Fruit fly (Drosophila melanogaster): ENCODE measurements around the gene Gr61a.
A peak's percentile ranks its signal among the peaks of the same experiment; 100 is the strongest.

The Gr61a gene

DNA sequence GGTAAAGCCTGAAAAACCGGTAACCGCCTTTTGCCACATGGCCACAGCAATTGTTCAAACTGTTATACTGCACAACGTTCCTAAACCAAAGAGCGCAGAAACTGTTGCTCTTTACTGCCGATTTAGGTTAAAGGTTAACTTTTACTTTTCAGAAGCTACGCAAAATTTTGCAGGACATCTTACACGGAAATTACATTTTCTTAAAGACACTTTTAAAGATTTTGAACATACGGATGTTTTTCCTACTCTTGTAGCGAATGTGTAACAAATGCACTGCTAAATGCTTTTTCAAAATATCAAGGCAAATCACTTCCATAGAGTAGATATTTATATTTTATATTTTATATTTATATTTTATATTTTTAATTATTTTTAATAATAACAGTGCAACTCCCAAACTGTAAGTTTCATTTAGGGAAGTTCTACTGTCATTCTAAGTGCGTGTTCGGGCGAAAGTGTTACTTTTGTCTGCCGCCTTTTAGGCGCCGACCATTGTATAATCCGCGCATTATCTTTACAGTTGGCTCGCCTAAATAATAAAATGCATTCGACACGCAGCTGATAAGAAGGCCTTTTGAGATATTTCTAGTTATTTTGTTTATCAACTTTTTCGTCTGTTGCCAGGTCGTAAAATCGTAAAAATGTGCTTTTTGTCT is 41.1 kb downstream of the Gr61a start:
- TF ChIP-seq Eip78C (GFP tag) (peak; percentile 70), vri (GFP tag; optimal IDR thresholded peaks at IDR 0.05) (peak; percentile 36), pdm3 (GFP tag; optimal IDR thresholded peaks at IDR 0.05) (no peak)

DNA sequence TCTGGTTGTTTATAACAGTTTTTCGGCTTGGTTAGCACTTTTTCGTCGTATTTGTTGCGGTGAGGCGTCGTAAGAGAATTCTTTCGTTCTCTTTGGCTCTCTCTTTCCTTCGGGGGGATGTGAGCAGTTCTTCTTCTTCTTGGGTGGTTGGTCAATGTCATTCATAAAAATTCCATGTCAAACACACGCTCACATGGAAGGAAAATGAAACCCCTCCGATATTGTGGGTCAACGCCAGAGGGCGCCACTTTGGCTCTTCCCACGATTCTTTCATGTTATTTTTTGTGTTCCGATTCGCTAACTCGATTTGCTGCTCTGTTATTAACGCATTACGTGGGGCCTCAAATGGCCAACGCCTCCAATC is 41.6 kb downstream of the Gr61a start:
- TF ChIP-seq CG16779 (tag; optimal IDR thresholded peaks at IDR 0.05) (no peak), Smox (GFP tag; optimal IDR thresholded peaks at IDR 0.05) (no peak), spab (GFP tag; optimal IDR thresholded peaks at IDR 0.05) (no peak)

DNA sequence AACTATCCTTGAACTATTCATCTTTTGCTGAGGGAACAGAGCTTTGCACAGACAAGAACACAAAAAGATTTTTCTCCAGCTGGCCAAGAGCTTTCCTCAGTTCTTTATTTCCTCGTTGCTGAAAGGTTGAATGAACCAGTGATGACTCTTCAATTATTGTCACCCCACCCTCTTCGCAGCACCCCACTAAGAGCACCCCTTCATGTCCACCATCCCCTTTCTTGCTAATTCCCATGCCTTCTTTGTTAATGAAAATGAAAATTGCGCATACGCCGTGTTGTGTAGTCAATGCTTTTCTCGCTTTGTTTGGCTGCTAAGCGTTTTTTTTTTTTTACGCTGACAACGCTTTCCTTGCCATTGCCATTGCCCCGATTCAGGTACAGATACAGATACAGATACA is 42.5 kb downstream of the Gr61a start:
- TF ChIP-seq Smox (GFP tag; optimal IDR thresholded peaks at IDR 0.05) (no peak), Gug (GFP tag; IDR thresholded peaks at IDR 0.05) (no peak), fd85E (GFP tag; optimal IDR thresholded peaks at IDR 0.05) (no peak), acj6 (GFP tag; optimal IDR thresholded peaks at IDR 0.05) (no peak), CG6163 (GFP tag; IDR thresholded peaks at IDR 0.05) (no peak), Ets21C (GFP tag; optimal IDR thresholded peaks at IDR 0.05) (no peak), Sox14 (GFP tag; optimal IDR thresholded peaks at IDR 0.05) (peak; percentile 86)

DNA sequence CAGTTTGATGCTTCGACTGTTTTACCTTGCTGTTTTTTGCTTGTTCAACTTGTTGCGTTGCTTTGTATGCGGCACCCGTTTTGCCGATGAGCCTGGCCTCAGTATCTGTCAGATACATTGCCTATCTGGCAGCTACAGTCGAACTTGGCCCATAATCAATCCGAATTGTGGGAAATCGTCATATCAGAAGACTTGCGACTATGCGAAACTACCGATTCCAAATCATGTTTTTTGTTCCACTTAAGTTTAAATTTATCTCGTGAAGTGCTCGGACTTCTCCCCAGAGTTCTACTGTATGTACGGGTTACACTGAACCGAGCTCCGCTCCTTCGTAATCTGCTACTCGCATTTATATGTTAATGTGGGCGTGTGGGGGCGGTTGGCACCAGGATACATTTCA is 43.0 kb downstream of the Gr61a start:
- TF ChIP-seq CG31627 (GFP tag; optimal IDR thresholded peaks at IDR 0.05) (no peak), CG6854 (GFP tag; optimal IDR thresholded peaks at IDR 0.05) (no peak), Eip78C (GFP tag) (peak; percentile 82), topi (GFP tag; optimal IDR thresholded peaks at IDR 0.05) (peak; percentile 15), achi (GFP tag; optimal IDR thresholded peaks at IDR 0.05) (peak; percentile 35), cyc (GFP tag; optimal IDR thresholded peaks at IDR 0.05) (peak; percentile 29), svp (GFP tag) (peak; percentile 54), CG3919 (GFP tag; optimal IDR thresholded peaks at IDR 0.05) (peak; percentile 25), fd59A (GFP tag; optimal IDR thresholded peaks at IDR 0.05) (no peak), CG11902 (GFP tag; optimal IDR thresholded peaks at IDR 0.05) (peak; percentile 28), Ets96B (tag; optimal IDR thresholded peaks at IDR 0.05) (peak; percentile 30), Gug (GFP tag; IDR thresholded peaks at IDR 0.05) (0 out of 2 replicates have a peak, but pooled peaks have one; percentile 15), CG7368 (GFP tag; optimal IDR thresholded peaks at IDR 0.05) (peak; percentile 34), Sox15 (GFP tag; optimal IDR thresholded peaks at IDR 0.05) (no peak), CG6163 (GFP tag; IDR thresholded peaks at IDR 0.05) (0 out of 3 replicates have a peak, but pooled peaks have one; percentile 12), Sox102F (GFP tag; optimal IDR thresholded peaks at IDR 0.05) (no peak), Met (GFP tag; optimal IDR thresholded peaks at IDR 0.05) (no peak), CG8319 (GFP tag; optimal IDR thresholded peaks at IDR 0.05) (no peak), eg (GFP tag; IDR thresholded peaks at IDR 0.05) (peak; percentile 54; the same call in 2 of the 3 replicates), Ets21C (GFP tag; optimal IDR thresholded peaks at IDR 0.05) (no peak), CG10669 (GFP tag; optimal IDR thresholded peaks at IDR 0.05) (peak; percentile 22)

DNA sequence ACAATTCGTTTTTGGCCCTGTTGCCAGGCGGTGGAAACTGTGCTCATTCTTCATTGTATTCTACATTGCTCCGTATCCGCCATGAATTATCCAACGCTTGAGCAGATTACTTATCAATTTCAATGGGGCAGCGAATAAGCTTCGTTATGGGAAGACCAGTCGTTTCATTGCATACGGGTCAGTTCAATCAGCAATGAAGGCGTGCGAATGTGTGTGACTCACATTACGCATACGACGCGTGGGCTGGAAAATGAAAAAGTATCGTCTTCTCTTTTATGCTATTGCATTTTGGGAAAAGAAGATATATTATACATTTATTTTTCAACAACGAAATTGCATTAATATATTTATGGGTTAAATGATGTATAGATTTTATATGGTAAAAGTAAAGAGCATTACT is 43.8 kb downstream of the Gr61a start:
- TF ChIP-seq cyc (GFP tag; optimal IDR thresholded peaks at IDR 0.05) (no peak), Eip78C (GFP tag) (peak; percentile 40), CG11762 (GFP tag; optimal IDR thresholded peaks at IDR 0.05; ENCODE audit: insufficient read depth) (no peak), CG6808 (GFP tag; optimal IDR thresholded peaks at IDR 0.05) (no peak), svp (GFP tag) (peak; percentile 69)

DNA sequence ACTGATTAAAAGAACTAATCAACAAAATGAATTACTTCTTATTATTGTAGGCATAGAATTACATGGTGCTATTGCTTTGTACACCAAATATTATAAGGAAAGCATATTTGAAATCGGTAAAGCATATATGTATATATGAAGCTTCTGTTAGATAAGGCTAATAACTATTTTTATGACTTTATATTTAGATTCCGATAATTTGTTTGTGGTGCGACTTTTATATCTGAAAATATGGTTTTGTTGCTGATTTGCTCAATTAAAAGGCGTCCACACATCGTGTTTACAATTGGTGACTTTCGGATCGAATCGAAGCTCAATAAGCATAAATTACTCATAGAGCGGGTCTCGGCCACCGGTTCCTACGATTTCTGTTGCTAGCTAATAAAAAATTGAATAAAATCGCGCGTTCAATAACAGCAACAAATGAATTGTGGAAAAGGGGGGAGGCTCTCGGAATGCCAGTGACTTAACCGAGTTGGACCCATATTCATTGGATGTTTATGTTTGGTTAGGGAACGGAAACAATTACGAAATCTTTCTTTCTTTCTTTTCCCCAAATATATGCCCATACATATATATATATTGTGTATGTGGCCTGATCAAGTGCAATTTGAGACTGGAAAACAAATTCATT is 44.5 kb downstream of the Gr61a start:
- TF ChIP-seq Eip78C (GFP tag) (peak; percentile 45), fd59A (GFP tag; optimal IDR thresholded peaks at IDR 0.05) (no peak), CG32006 (GFP tag; optimal IDR thresholded peaks at IDR 0.05) (no peak)

All from whole organism, prepupa.